Worm (Caenorhabditis elegans) whole organism, mixed stage, embryonic: Measurements from ENCODE around the gene alh-9.

Experiments
- M03D4.4 ChIP-seq: sonication (generic microtip); optimal IDR thresholded peaks from 2 replicates; lab custom pipeline; 2017; ENCODE audit warnings: mild to moderate bottlenecking, missing genetic modification characterization, missing compliant biosample characterization
- bed-3 ChIP-seq: fragments of 200-800 bp; sonication (Bioruptor generic); optimal IDR thresholded peaks from 3 replicates; lab custom pipeline; 2018; ENCODE audit warnings: mild to moderate bottlenecking, missing genetic modification characterization, moderate library complexity, missing compliant biosample characterization
- blmp-1 ChIP-seq: fragments of 150-350 bp; optimal IDR thresholded peaks from 2 replicates; lab custom pipeline; 2014; ENCODE audit warnings: missing biosample characterization, missing genetic modification characterization
- ceh-39 ChIP-seq: fragments of 150-350 bp; optimal IDR thresholded peaks from 2 replicates; lab custom pipeline; 2014; ENCODE audit warnings: missing biosample characterization, missing genetic modification characterization
- ceh-43 ChIP-seq: fragments of 200-800 bp; sonication (Bioruptor generic); optimal IDR thresholded peaks from 2 replicates; lab custom pipeline; 2018; ENCODE audit warnings: mild to moderate bottlenecking, missing genetic modification characterization, moderate library complexity, missing compliant biosample characterization
- ceh-83 ChIP-seq: fragments of 200-800 bp; sonication (Bioruptor generic); optimal IDR thresholded peaks from 2 replicates; lab custom pipeline; 2018; ENCODE audit warnings: mild to moderate bottlenecking, missing genetic modification characterization, missing compliant biosample characterization
- ces-1 ChIP-seq: fragments of 150-350 bp; optimal IDR thresholded peaks from 2 replicates; lab custom pipeline; 2014; ENCODE audit warnings: missing biosample characterization, missing genetic modification reagents, missing genetic modification characterization
- cnd-1 ChIP-seq: fragments of 200-800 bp; sonication (Bioruptor generic); optimal IDR thresholded peaks from 2 replicates; lab custom pipeline; 2018; ENCODE audit warnings: mild to moderate bottlenecking, missing genetic modification characterization, missing compliant biosample characterization
- drap-1 ChIP-seq: fragments of 200-800 bp; sonication (Bioruptor generic); optimal IDR thresholded peaks from 3 replicates; lab custom pipeline; 2018; ENCODE audit warnings: mild to moderate bottlenecking, missing genetic modification characterization, missing compliant biosample characterization
- elt-1 ChIP-seq: sonication (generic microtip); optimal IDR thresholded peaks from 2 replicates; lab custom pipeline; 2017; ENCODE audit warnings: missing genetic modification characterization, mild to moderate bottlenecking, missing compliant biosample characterization, antibody characterized with exemption, moderate library complexity, borderline replicate concordance; ENCODE audit not compliant: insufficient read depth
- elt-3 ChIP-seq: fragments of 150-350 bp; optimal IDR thresholded peaks from 2 replicates; lab custom pipeline; 2014; ENCODE audit warnings: missing biosample characterization, missing genetic modification characterization
- flh-1 ChIP-seq: fragments of 200-800 bp; sonication (Bioruptor generic); optimal IDR thresholded peaks from 2 replicates; lab custom pipeline; 2018; ENCODE audit warnings: mild to moderate bottlenecking, missing genetic modification characterization, moderate library complexity, missing compliant biosample characterization
- ham-2 ChIP-seq: fragments of 200-800 bp; sonication (Bioruptor generic); optimal IDR thresholded peaks from 2 replicates; lab custom pipeline; 2018; ENCODE audit warnings: mild to moderate bottlenecking, missing genetic modification characterization, missing compliant biosample characterization
- hlh-1 ChIP-seq: fragments of 150-350 bp; optimal IDR thresholded peaks from 2 replicates; lab custom pipeline; 2014; ENCODE audit warnings: missing biosample characterization, missing genetic modification reagents, missing genetic modification characterization
- lin-13 ChIP-seq: fragments of 150-350 bp; optimal IDR thresholded peaks from 2 replicates; lab custom pipeline; 2014; ENCODE audit warnings: missing biosample characterization, missing genetic modification characterization
- lin-32 ChIP-seq: fragments of 200-800 bp; sonication (Bioruptor generic); optimal IDR thresholded peaks from 2 replicates; lab custom pipeline; 2018; ENCODE audit warnings: mild to moderate bottlenecking, missing genetic modification characterization, missing compliant biosample characterization
- lsy-2 ChIP-seq: fragments of 150-350 bp; optimal IDR thresholded peaks from 2 replicates; lab custom pipeline; 2014; ENCODE audit warnings: missing biosample characterization, missing genetic modification characterization
- mab-5 ChIP-seq: fragments of 150-350 bp; optimal IDR thresholded peaks from 2 replicates; lab custom pipeline; 2014; ENCODE audit warnings: missing biosample characterization, missing genetic modification characterization
- mep-1 ChIP-seq: fragments of 150-350 bp; optimal IDR thresholded peaks from 2 replicates; lab custom pipeline; 2017; ENCODE audit warnings: missing biosample characterization, missing genetic modification reagents, missing genetic modification characterization, inconsistent platforms
- mls-2 ChIP-seq: sonication (generic microtip); optimal IDR thresholded peaks from 2 replicates; lab custom pipeline; 2016; ENCODE audit warnings: mild to moderate bottlenecking, missing genetic modification characterization, moderate library complexity, missing compliant biosample characterization
- nhr-12 ChIP-seq: fragments of 150-350 bp; optimal IDR thresholded peaks from 2 replicates; lab custom pipeline; 2014; ENCODE audit warnings: missing biosample characterization, missing genetic modification characterization
- nhr-2 ChIP-seq: fragments of 150-350 bp; optimal IDR thresholded peaks from 2 replicates; lab custom pipeline; 2014; ENCODE audit warnings: missing biosample characterization, missing genetic modification characterization
- nhr-237 ChIP-seq: fragments of 150-350 bp; optimal IDR thresholded peaks from 2 replicates; lab custom pipeline; 2014; ENCODE audit warnings: missing biosample characterization, missing genetic modification characterization
- nhr-28 ChIP-seq: fragments of 150-350 bp; optimal IDR thresholded peaks from 2 replicates; lab custom pipeline; 2014; ENCODE audit warnings: missing biosample characterization, missing genetic modification characterization
- nhr-76 ChIP-seq: sonication (generic microtip); optimal IDR thresholded peaks from 2 replicates; lab custom pipeline; 2017; ENCODE audit warnings: missing biosample characterization, missing genetic modification characterization
- pha-4 ChIP-seq: fragments of 150-350 bp; optimal IDR thresholded peaks from 2 replicates; lab custom pipeline; 2018; ENCODE audit warnings: missing biosample characterization, missing genetic modification reagents, missing genetic modification characterization
- sem-2 ChIP-seq: fragments of 200-800 bp; sonication (Bioruptor generic); optimal IDR thresholded peaks from 2 replicates; lab custom pipeline; 2018; ENCODE audit warnings: mild to moderate bottlenecking, missing genetic modification characterization, missing compliant biosample characterization
- snpc-4 ChIP-seq: fragments of 150-350 bp; optimal IDR thresholded peaks from 2 replicates; lab custom pipeline; 2014; ENCODE audit warnings: missing biosample characterization, missing genetic modification characterization
- sptf-1 ChIP-seq: sonication (generic microtip); optimal IDR thresholded peaks from 2 replicates; lab custom pipeline; 2017; ENCODE audit warnings: mild to moderate bottlenecking, missing genetic modification characterization, moderate library complexity, missing compliant biosample characterization
- tbx-8 ChIP-seq: fragments of 200-800 bp; sonication (Bioruptor generic); optimal IDR thresholded peaks from 2 replicates; lab custom pipeline; 2018; ENCODE audit warnings: mild to moderate bottlenecking, missing genetic modification characterization, moderate library complexity, missing compliant biosample characterization
- unc-120 ChIP-seq: sonication (generic microtip); optimal IDR thresholded peaks from 2 replicates; lab custom pipeline; 2017; ENCODE audit warnings: missing genetic modification characterization, missing compliant biosample characterization; ENCODE audit not compliant: poor library complexity, severe bottlenecking
- unc-39 ChIP-seq: fragments of 150-350 bp; optimal IDR thresholded peaks from 2 replicates; lab custom pipeline; 2014; ENCODE audit warnings: missing biosample characterization, missing genetic modification characterization
- unc-62 ChIP-seq: fragments of 150-350 bp; optimal IDR thresholded peaks from 2 replicates; lab custom pipeline; 2014; ENCODE audit warnings: missing biosample characterization, missing genetic modification reagents, missing genetic modification characterization
- zip-8 ChIP-seq: fragments of 150-350 bp; optimal IDR thresholded peaks from 2 replicates; lab custom pipeline; 2014; ENCODE audit warnings: missing biosample characterization, missing genetic modification characterization
- ztf-11 ChIP-seq: fragments of 150-350 bp; optimal IDR thresholded peaks from 2 replicates; lab custom pipeline; 2014; ENCODE audit warnings: missing biosample characterization, missing genetic modification characterization

alh-9 gene

ce11 chrIII:5868401-5868800 is 12.6 kb downstream of the alh-9 start, which contains the start of gene eng-1:
Gene eng-1, minus strand, starts transcription at chrIII:5868501.
- TF ChIP-seq zip-8 (tag; lab: Kevin White, UChicago) (no peak), cnd-1 (tag; lab: Kevin White, UChicago) (no peak)

- TF ChIP-seq cnd-1 (tag; lab: Kevin White, UChicago) = no peak
- TF ChIP-seq nhr-28 (tag; lab: Kevin White, UChicago) = no peak
- TF ChIP-seq drap-1 = no peak
Measured at ce11 chrIII:5869429-5869828, 13.6 kb downstream of the alh-9 start, which contains the start of gene F01F1.15. Gene F01F1.15, minus strand, starts transcription at chrIII:5869529.

- TF ChIP-seq nhr-28 (tag; lab: Kevin White, UChicago) (no peak), ztf-11 (tag; lab: Kevin White, UChicago) (no peak), mab-5 (tag; lab: Kevin White, UChicago) (no peak), ham-2 (no peak), elt-1 (no peak), unc-62 (GFP tag; lab: Kevin White, UChicago) (no peak), mls-2 (no peak), lsy-2 (tag; lab: Kevin White, UChicago) (peak; percentile 58), ceh-43 (GFP tag; lab: Kevin White, UChicago) (no peak), ces-1 (GFP tag; lab: Kevin White, UChicago) (peak; percentile 58), nhr-2 (no peak), blmp-1 (no peak), pha-4 (tag; lab: Kevin White, UChicago) (peak; percentile 20), M03D4.4 (tag; lab: Kevin White, UChicago) (no peak), bed-3 (GFP tag; lab: Kevin White, UChicago) (no peak), lin-13 (tag; lab: Kevin White, UChicago) (no peak), nhr-237 (tag; lab: Kevin White, UChicago) (peak; percentile 39), ceh-39 (tag; lab: Kevin White, UChicago) (no peak), mep-1 (peak; percentile 31), lin-32 (GFP tag; lab: Kevin White, UChicago) (no peak), flh-1 (GFP tag; lab: Kevin White, UChicago) (no peak), sem-2 (GFP tag; lab: Kevin White, UChicago) (no peak), tbx-8 (GFP tag; lab: Kevin White, UChicago) (no peak), snpc-4 (tag; lab: Kevin White, UChicago) (no peak), ceh-83 (GFP tag; lab: Kevin White, UChicago) (no peak), unc-120 (tag; lab: Kevin White, UChicago) (no peak), elt-3 (tag; lab: Kevin White, UChicago) (no peak), zip-8 (tag; lab: Kevin White, UChicago) (no peak), nhr-12 (no peak), unc-39 (tag; lab: Kevin White, UChicago) (no peak), hlh-1 (tag; lab: Kevin White, UChicago) (peak; percentile 6), nhr-76 (tag; lab: Kevin White, UChicago) (no peak), cnd-1 (tag; lab: Kevin White, UChicago) (no peak), drap-1 (no peak), sptf-1 (tag; lab: Kevin White, UChicago) (peak; percentile 34)
Measured at ce11 chrIII:5871760-5872159, 15.9 kb downstream of the alh-9 start, which contains the start of the genes F01F1.11 and F01F1.3. Gene F01F1.11, minus strand, starts transcription at chrIII:5871877. Gene F01F1.3, plus strand, starts transcription at chrIII:5871938.

- TF ChIP-seq M03D4.4 (tag; lab: Kevin White, UChicago) (no peak), nhr-2 (no peak), zip-8 (tag; lab: Kevin White, UChicago) (peak; percentile 24), hlh-1 (tag; lab: Kevin White, UChicago) (peak; percentile 38), nhr-28 (tag; lab: Kevin White, UChicago) (no peak)
Measured at ce11 chrIII:5872288-5872687, 16.5 kb downstream of the alh-9 start.
